Comparison of ENCODE assay signal across 3 fruit fly cellular contexts in the genomic region with DNA sequence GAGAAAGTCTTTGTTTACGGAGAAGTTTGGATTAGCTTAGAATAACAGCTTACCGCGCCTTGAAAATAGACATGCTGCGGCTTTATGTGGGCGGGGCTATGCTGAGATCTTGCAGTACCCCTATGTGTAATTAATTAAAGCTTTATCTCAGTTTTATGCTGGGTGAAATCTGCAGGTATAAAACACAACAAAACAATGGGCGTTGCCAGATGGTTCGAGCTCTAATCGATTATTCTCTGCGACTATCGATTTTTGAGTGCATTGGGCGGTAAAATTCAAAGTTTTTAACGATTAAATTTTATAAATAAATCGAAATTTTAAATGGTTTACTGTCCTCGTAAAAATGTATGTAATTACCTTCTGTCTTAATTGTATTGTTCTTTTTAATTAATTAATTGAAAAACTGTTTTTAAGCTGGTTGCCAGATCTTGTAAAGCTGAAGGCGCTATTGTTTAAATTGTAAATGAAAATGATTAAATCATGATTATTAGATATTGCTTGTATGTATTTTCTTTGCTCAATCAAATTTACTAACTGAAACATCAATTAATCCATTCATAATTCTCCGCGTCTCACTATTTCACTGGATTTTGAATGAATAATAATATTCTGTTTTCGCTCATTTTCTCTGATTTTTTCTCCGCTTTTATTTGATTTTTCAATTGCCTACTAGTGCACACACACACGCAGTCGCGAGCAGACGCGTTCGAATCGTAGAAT.
A peak's percentile ranks its signal among the peaks of the same experiment; 100 is the strongest.
TF ChIP-seq lines count a peak whose summit lies in the region.

A gene (minus strand): TSS at position 200 of the 720 bp plus-strand sequence.
A gene (plus strand): TSS at position 670 of the 720 bp plus-strand sequence.

- TF ChIP-seq CTCF in whole organism, embryonic (GFP tag; optimal IDR thresholded peaks at IDR 0.05; lab: Kevin White, UChicago) = no peak

TF ChIP-seq in whole organism, adult, 20 proteins besides CTCF, POLR2A, EP300 and RAD21:
- TF ChIP-seq kay (GFP tag; lab: Kevin White, UChicago; ENCODE audit: borderline replicate concordance) (peak; percentile 7), cnc (optimal IDR thresholded peaks at IDR 0.05; lab: Kevin White, UChicago) (no peak), CG14711 (tag; optimal IDR thresholded peaks at IDR 0.05; lab: Kevin White, UChicago) (no peak), CG11617 (GFP tag; optimal IDR thresholded peaks at IDR 0.05; lab: Kevin White, UChicago) (no peak), bab1 (GFP tag; optimal IDR thresholded peaks at IDR 0.05; lab: Kevin White, UChicago) (peak; percentile 23), CG7101 (tag; optimal IDR thresholded peaks at IDR 0.05; lab: Kevin White, UChicago) (no peak), CG33017 (tag; optimal IDR thresholded peaks at IDR 0.05; lab: Kevin White, UChicago) (no peak), Crg-1 (GFP tag; optimal IDR thresholded peaks at IDR 0.05; lab: Kevin White, UChicago) (no peak), toe (GFP tag; optimal IDR thresholded peaks at IDR 0.05; lab: Kevin White, UChicago) (no peak), CG12768 (GFP tag; optimal IDR thresholded peaks at IDR 0.05; lab: Kevin White, UChicago) (no peak)
TF ChIP-seq in whole organism, adult: peak in this region for 2.

TF ChIP-seq in whole organism, embryonic, 481 proteins besides CTCF, POLR2A, EP300 and RAD21 (continues in another document):
- TF ChIP-seq fd64A (GFP tag; optimal IDR thresholded peaks at IDR 0.05; lab: Kevin White, UChicago) (no peak), Hr3 (GFP tag; optimal IDR thresholded peaks at IDR 0.05; lab: Kevin White, UChicago) (no peak), CG9609 (GFP tag; optimal IDR thresholded peaks at IDR 0.05; lab: Kevin White, UChicago) (no peak), hbn (GFP tag; IDR thresholded peaks at IDR 0.05; lab: Robert Waterston, UW; ENCODE audit: partially characterized antibody) (no peak; the same call in 1 of the 2 replicates), CG3726 (GFP tag; IDR thresholded peaks at IDR 0.05; lab: Robert Waterston, UW) (no peak), amos (GFP tag; IDR thresholded peaks at IDR 0.05; lab: Robert Waterston, UW; ENCODE audit: partially characterized antibody) (peak; percentile 49), chm (GFP tag; IDR thresholded peaks at IDR 0.05; lab: Robert Waterston, UW) (no peak), otp (GFP tag; IDR thresholded peaks at IDR 0.05; lab: Robert Waterston, UW) (no peak), CG6791 (GFP tag; IDR thresholded peaks at IDR 0.05; lab: Robert Waterston, UW; ENCODE audit: partially characterized antibody) (peak; percentile 41; the same call in 2 of the 3 replicates), Vsx1 (GFP tag; optimal IDR thresholded peaks at IDR 0.05; lab: Kevin White, UChicago) (no peak), chn (GFP tag; optimal IDR thresholded peaks at IDR 0.05; lab: Kevin White, UChicago) (no peak), Dref (GFP tag; IDR thresholded peaks at IDR 0.05; lab: Robert Waterston, UW) (peak; percentile 80), Fer2 (tag; optimal IDR thresholded peaks at IDR 0.05; lab: Kevin White, UChicago) (no peak), CG8924 (tag; optimal IDR thresholded peaks at IDR 0.05; lab: Kevin White, UChicago) (no peak), CG13123 (GFP tag; optimal IDR thresholded peaks at IDR 0.05; lab: Kevin White, UChicago) (no peak), CG8089 (GFP tag; optimal IDR thresholded peaks at IDR 0.05; lab: Kevin White, UChicago) (no peak), unc-4 (GFP tag; IDR thresholded peaks at IDR 0.05; lab: Robert Waterston, UW; ENCODE audit: partially characterized antibody) (peak; percentile 34; the same call in 1 of the 2 replicates), inv (GFP tag; IDR thresholded peaks at IDR 0.05; lab: Robert Waterston, UW; ENCODE audit: partially characterized antibody) (0 out of 2 replicates have a peak, but pooled peaks have one; percentile 9), nerfin-2 (GFP tag; IDR thresholded peaks at IDR 0.05; lab: Robert Waterston, UW; ENCODE audit: partially characterized antibody) (peak; percentile 20; the same call in 1 of the 2 replicates), Bdp1 (GFP tag; optimal IDR thresholded peaks at IDR 0.05; lab: Kevin White, UChicago) (no peak), pzg (GFP tag; optimal IDR thresholded peaks at IDR 0.05; lab: Kevin White, UChicago) (peak; percentile 42), CG16813 (GFP tag; IDR thresholded peaks at IDR 0.05; lab: Robert Waterston, UW; ENCODE audit: partially characterized antibody) (peak; percentile 33; the same call in 2 of the 3 replicates), Ets65A (GFP tag; lab: Kevin White, UChicago) (no peak), Bteb2 (GFP tag; optimal IDR thresholded peaks at IDR 0.05; lab: Kevin White, UChicago) (no peak), CG31441 (GFP tag; IDR thresholded peaks at IDR 0.05; lab: Robert Waterston, UW) (no peak), Spps (tag; optimal IDR thresholded peaks at IDR 0.05; lab: Kevin White, UChicago) (no peak), HLH4C (GFP tag; IDR thresholded peaks at IDR 0.05; lab: Robert Waterston, UW; ENCODE audit: partially characterized antibody) (peak; percentile 43; the same call in 1 of the 3 replicates), CG8388 (GFP tag; optimal IDR thresholded peaks at IDR 0.05; lab: Kevin White, UChicago) (no peak), jigr1 (GFP tag; IDR thresholded peaks at IDR 0.05; lab: Robert Waterston, UW) (no peak), MBD-R2 (GFP tag; IDR thresholded peaks at IDR 0.05; lab: Robert Waterston, UW) (peak; percentile 61), CG2116 (GFP tag; optimal IDR thresholded peaks at IDR 0.05; lab: Kevin White, UChicago) (peak; percentile 85), BEAF-32 (GFP tag; optimal IDR thresholded peaks at IDR 0.05; lab: Kevin White, UChicago) (peak; percentile 41), Asciz (GFP tag; optimal IDR thresholded peaks at IDR 0.05; lab: Kevin White, UChicago) (no peak)

TF ChIP-seq in whole organism, prepupa, 60 proteins besides CTCF, POLR2A, EP300 and RAD21:
- TF ChIP-seq Gug (GFP tag; IDR thresholded peaks at IDR 0.05; lab: Robert Waterston, UW) (no peak), Sox14 (GFP tag; optimal IDR thresholded peaks at IDR 0.05; lab: Kevin White, UChicago) (peak; percentile 60)
